Fruit fly (Drosophila melanogaster) whole organism, embryonic: ENCODE measurements around the gene Jhbp12.
A peak's percentile ranks its signal among the peaks of the same experiment; 100 is the strongest.

Experiments used
- Adf1 ChIP-seq: fragments of 200-800 bp; sonication (Bioruptor generic); IDR thresholded peaks from 2 replicates; pipeline ENCODE4 v1.3.6; 2022; ENCODE audit warnings: missing biosample characterization, missing genetic modification characterization
- C15 ChIP-seq: fragments of 200-800 bp; sonication (Bioruptor generic); IDR thresholded peaks from 3 replicates; pipeline ENCODE4 v1.3.6; 2022; ENCODE audit warnings: missing biosample characterization, missing genetic modification characterization
- CG10209 ChIP-seq: fragments of 200-800 bp; sonication (Bioruptor generic); optimal IDR thresholded peaks from 3 replicates; lab custom pipeline; 2017; ENCODE audit warnings: missing biosample characterization, mild to moderate bottlenecking, missing genetic modification characterization, missing genetic modification reagents
- CG13287 ChIP-seq: fragments of 200-800 bp; sonication (Bioruptor generic); IDR thresholded peaks from 2 replicates; pipeline ENCODE4 v1.3.6; 2022; ENCODE audit warnings: missing biosample characterization, missing genetic modification characterization; ENCODE audit not compliant: partially characterized antibody
- CG13296 ChIP-seq: fragments of 200-800 bp; sonication (Bioruptor generic); optimal IDR thresholded peaks from 3 replicates; lab custom pipeline; 2018; ENCODE audit warnings: missing biosample characterization, mild to moderate bottlenecking, missing genetic modification characterization
- CG14965 ChIP-seq: fragments of 200-800 bp; sonication (Bioruptor generic); optimal IDR thresholded peaks from 2 replicates; lab custom pipeline; 2016; ENCODE audit warnings: missing biosample characterization, missing genetic modification characterization, borderline replicate concordance
- CG17912 ChIP-seq: fragments of 200-800 bp; sonication (Bioruptor generic); optimal IDR thresholded peaks from 2 replicates; lab custom pipeline; 2018; ENCODE audit warnings: missing biosample characterization, mild to moderate bottlenecking, missing genetic modification characterization
- CG1792 ChIP-seq: fragments of 200-800 bp; sonication (Bioruptor generic); optimal IDR thresholded peaks from 2 replicates; lab custom pipeline; 2016; ENCODE audit warnings: missing biosample characterization, missing genetic modification characterization
- CG18011 ChIP-seq: fragments of 200-800 bp; sonication (Bioruptor generic); optimal IDR thresholded peaks from 2 replicates; lab custom pipeline; 2017; ENCODE audit warnings: missing biosample characterization, missing genetic modification characterization, mild to moderate bottlenecking, moderate library complexity, missing genotype
- CG18476 ChIP-seq: fragments of 200-800 bp; sonication (Bioruptor generic); optimal IDR thresholded peaks from 2 replicates; lab custom pipeline; 2016; ENCODE audit warnings: missing biosample characterization, mild to moderate bottlenecking, missing genetic modification characterization
- CG18599 ChIP-seq: fragments of 200-800 bp; sonication (Bioruptor generic); optimal IDR thresholded peaks from 3 replicates; lab custom pipeline; 2017; ENCODE audit warnings: missing biosample characterization, missing genetic modification characterization, mild to moderate bottlenecking, moderate library complexity, missing genetic modification reagents
- CG2129 ChIP-seq: fragments of 200-800 bp; sonication (Bioruptor generic); IDR thresholded peaks from 2 replicates; pipeline ENCODE4 v1.3.6; 2022; ENCODE audit warnings: missing biosample characterization, missing genetic modification characterization; ENCODE audit not compliant: partially characterized antibody
- CG2712 ChIP-seq: fragments of 200-800 bp; optimal IDR thresholded peaks from 3 replicates; lab custom pipeline; 2019; ENCODE audit warnings: missing biosample characterization, mild to moderate bottlenecking, missing genetic modification characterization, moderate library complexity
- CG30403 ChIP-seq: fragments of 200-800 bp; sonication (Bioruptor generic); optimal IDR thresholded peaks from 3 replicates; lab custom pipeline; 2016; ENCODE audit warnings: missing biosample characterization, missing genetic modification characterization
- CG32532 ChIP-seq: fragments of 200-800 bp; sonication (Bioruptor generic); IDR thresholded peaks from 2 replicates; pipeline ENCODE4 v1.3.6; 2022; ENCODE audit warnings: missing biosample characterization, missing genetic modification characterization
- CG32767 ChIP-seq: fragments of 200-800 bp; sonication (Bioruptor generic); IDR thresholded peaks from 2 replicates; pipeline ENCODE4 v1.3.6; 2022; ENCODE audit warnings: missing biosample characterization, missing genetic modification characterization
- CG32772 ChIP-seq: fragments of 200-800 bp; sonication (Bioruptor generic); IDR thresholded peaks from 2 replicates; pipeline ENCODE4 v1.3.6; 2022; ENCODE audit warnings: missing biosample characterization, missing genetic modification characterization
- CG3726 ChIP-seq: fragments of 200-800 bp; sonication (Bioruptor generic); IDR thresholded peaks from 3 replicates; pipeline ENCODE4, ENCODE4 v1.3.6; 2022; ENCODE audit warnings: missing biosample characterization, missing genetic modification characterization
- CG42726 ChIP-seq: fragments of 200-800 bp; sonication (Bioruptor generic); IDR thresholded peaks from 2 replicates; pipeline ENCODE4 v1.3.6; 2022; ENCODE audit warnings: missing biosample characterization, missing genetic modification characterization; ENCODE audit not compliant: partially characterized antibody
- CG4328 ChIP-seq: fragments of 200-800 bp; sonication (Bioruptor generic); optimal IDR thresholded peaks from 3 replicates; lab custom pipeline; 2017; ENCODE audit warnings: missing biosample characterization, missing genetic modification reagents, missing genetic modification characterization
- CG4707 ChIP-seq: fragments of 200-800 bp; sonication (Bioruptor generic); optimal IDR thresholded peaks from 2 replicates; lab custom pipeline; 2018; ENCODE audit warnings: missing biosample characterization, mild to moderate bottlenecking, missing genetic modification characterization, moderate library complexity
- CG5953 ChIP-seq: fragments of 200-800 bp; sonication (Bioruptor generic); IDR thresholded peaks from 2 replicates; pipeline ENCODE4 v1.3.6; 2022; ENCODE audit warnings: missing biosample characterization, missing genetic modification characterization
- CG6175 ChIP-seq: fragments of 200-800 bp; sonication (Bioruptor generic); IDR thresholded peaks from 3 replicates; pipeline ENCODE4 v1.3.6; 2022; ENCODE audit warnings: missing biosample characterization, missing genetic modification characterization
- CG7987 ChIP-seq: fragments of 200-800 bp; sonication (Bioruptor generic); optimal IDR thresholded peaks from 2 replicates; lab custom pipeline; 2018; ENCODE audit warnings: missing biosample characterization, mild to moderate bottlenecking, missing genetic modification characterization, moderate library complexity
- Dip3 ChIP-seq: fragments of 200-800 bp; sonication (Bioruptor generic); optimal IDR thresholded peaks from 3 replicates; lab custom pipeline; 2016; ENCODE audit warnings: missing biosample characterization, missing genetic modification characterization
- Doc3 ChIP-seq: fragments of 200-800 bp; sonication (Bioruptor generic); IDR thresholded peaks from 3 replicates; pipeline ENCODE4 v1.3.6; 2022; ENCODE audit warnings: missing biosample characterization, missing genetic modification characterization; ENCODE audit not compliant: partially characterized antibody
- E2f2 ChIP-seq: fragments of 200-800 bp; sonication (Bioruptor generic); IDR thresholded peaks from 2 replicates; pipeline ENCODE4 v1.3.6; 2022; ENCODE audit warnings: missing biosample characterization, missing genetic modification characterization
- Fer2 ChIP-seq: fragments of 200-800 bp; sonication (Bioruptor generic); optimal IDR thresholded peaks from 2 replicates; lab custom pipeline; 2018; ENCODE audit warnings: missing biosample characterization, mild to moderate bottlenecking, missing genetic modification characterization, moderate library complexity
- Hr51 ChIP-seq, 2 experiments: fragments of 200-800 bp; sonication (Bioruptor generic); optimal IDR thresholded peaks; 2 replicates in 1 of 2; 3 replicates in 1 of 2; lab custom pipeline; 2016 to 2018; ENCODE audit warnings: missing biosample characterization in 2 of 2, missing genetic modification characterization in 2 of 2, mild to moderate bottlenecking in 1 of 2, moderate library complexity in 1 of 2
- Lhr ChIP-seq: fragments of 200-800 bp; sonication (Bioruptor generic); optimal IDR thresholded peaks from 3 replicates; lab custom pipeline; 2017; ENCODE audit warnings: mild to moderate bottlenecking, missing biosample characterization, missing genetic modification reagents, missing genetic modification characterization
- Lim3 ChIP-seq: fragments of 200-800 bp; sonication (Bioruptor generic); IDR thresholded peaks from 2 replicates; pipeline ENCODE4 v1.3.6; 2022; ENCODE audit warnings: missing biosample characterization, missing genetic modification characterization
- Med ChIP-seq: fragments of 200-800 bp; sonication (Bioruptor generic); peaks from one replicate; lab custom pipeline; 2016; ENCODE audit warnings: missing biosample characterization, missing genetic modification characterization, mild to moderate bottlenecking, inconsistent platforms, moderate library complexity
- Meics ChIP-seq: fragments of 200-800 bp; sonication (Bioruptor generic); optimal IDR thresholded peaks from 2 replicates; lab custom pipeline; 2017; ENCODE audit warnings: missing biosample characterization, mild to moderate bottlenecking, missing genetic modification characterization
- NC2β ChIP-seq: fragments of 200-800 bp; sonication (Bioruptor generic); optimal IDR thresholded peaks from 2 replicates; lab custom pipeline; 2016; ENCODE audit warnings: missing biosample characterization, missing genetic modification characterization
- Six4 ChIP-seq: fragments of 200-800 bp; sonication (Bioruptor generic); optimal IDR thresholded peaks from 2 replicates; lab custom pipeline; 2016; ENCODE audit warnings: missing biosample characterization, missing genetic modification characterization
- Spps ChIP-seq: fragments of 200-800 bp; sonication (Bioruptor generic); optimal IDR thresholded peaks from 2 replicates; lab custom pipeline; 2018; ENCODE audit warnings: missing biosample characterization, mild to moderate bottlenecking, missing genetic modification characterization
- bowl ChIP-seq: fragments of 200-800 bp; sonication (Bioruptor generic); IDR thresholded peaks from 2 replicates; pipeline ENCODE4 v1.3.6; 2022; ENCODE audit warnings: missing biosample characterization, missing genetic modification characterization
- btn ChIP-seq: fragments of 200-800 bp; sonication (Bioruptor generic); optimal IDR thresholded peaks from 2 replicates; lab custom pipeline; 2016; ENCODE audit warnings: missing biosample characterization, missing genetic modification characterization
- da ChIP-seq: fragments of 200-800 bp; sonication (Bioruptor generic); optimal IDR thresholded peaks from 2 replicates; lab custom pipeline; 2016; ENCODE audit warnings: missing biosample characterization, missing genetic modification characterization
- dysf ChIP-seq: fragments of 200-800 bp; sonication (Bioruptor generic); IDR thresholded peaks from 3 replicates; pipeline ENCODE4 v1.3.6; 2022; ENCODE audit warnings: missing biosample characterization, missing genetic modification characterization
- en ChIP-seq: fragments of 200-800 bp; sonication (Bioruptor generic); optimal IDR thresholded peaks from 2 replicates; lab custom pipeline; 2016; ENCODE audit warnings: missing biosample characterization, missing genetic modification characterization
- eyg ChIP-seq: fragments of 200-800 bp; sonication (Bioruptor generic); optimal IDR thresholded peaks from 3 replicates; lab custom pipeline; 2016; ENCODE audit warnings: missing biosample characterization, missing genetic modification characterization
- fru ChIP-seq: fragments of >200 bp; optimal IDR thresholded peaks from 2 replicates; lab custom pipeline; 2017
- grn ChIP-seq: fragments of 200-800 bp; sonication (Bioruptor generic); optimal IDR thresholded peaks from 3 replicates; lab custom pipeline; 2017; ENCODE audit warnings: missing biosample characterization, missing genetic modification characterization
- nmo ChIP-seq: fragments of 200-800 bp; sonication (Bioruptor generic); optimal IDR thresholded peaks from 2 replicates; lab custom pipeline; 2018; ENCODE audit warnings: missing biosample characterization, mild to moderate bottlenecking, missing genetic modification characterization, moderate library complexity
- p53 ChIP-seq: fragments of 200-800 bp; sonication (Bioruptor generic); optimal IDR thresholded peaks from 2 replicates; lab custom pipeline; 2016; ENCODE audit warnings: missing biosample characterization, missing genetic modification characterization
- pfk ChIP-seq: fragments of 200-800 bp; sonication (Bioruptor generic); optimal IDR thresholded peaks from 2 replicates; lab custom pipeline; 2018; ENCODE audit warnings: missing biosample characterization, mild to moderate bottlenecking, missing genetic modification characterization, moderate library complexity
- ranshi ChIP-seq: fragments of 200-800 bp; sonication (Bioruptor generic); IDR thresholded peaks from 2 replicates; pipeline ENCODE4 v1.3.6; 2022; ENCODE audit warnings: missing biosample characterization, missing genetic modification characterization
- ro ChIP-seq: fragments of 200-800 bp; sonication (Bioruptor generic); IDR thresholded peaks from 2 replicates; pipeline ENCODE4 v1.3.6; 2022; ENCODE audit warnings: missing biosample characterization, missing genetic modification characterization
- schlank ChIP-seq: fragments of 200-800 bp; sonication (Bioruptor generic); optimal IDR thresholded peaks from 2 replicates; lab custom pipeline; 2018; ENCODE audit warnings: missing biosample characterization, mild to moderate bottlenecking, missing genetic modification characterization
- sim ChIP-seq: fragments of 200-800 bp; sonication (Bioruptor generic); IDR thresholded peaks from 2 replicates; pipeline ENCODE4 v1.3.6; 2022; ENCODE audit warnings: missing biosample characterization, missing genetic modification characterization
- tgo ChIP-seq: fragments of 200-800 bp; sonication (Bioruptor generic); IDR thresholded peaks from 3 replicates; pipeline ENCODE4 v1.3.6; 2022; ENCODE audit warnings: missing biosample characterization, missing genetic modification characterization

Gene Jhbp12

dm6 chr3R:24574123-24574522 is 49.5 kb downstream of the Jhbp12 start (continued):
- peak; percentile 52; the same call in 1 of the 2 replicates for TF ChIP-seq CG32532 (GFP tag; lab: Robert Waterston, UW)
- TF ChIP-seq CG18599 = peak; percentile 93
- no peak for TF ChIP-seq ro (GFP tag; lab: Robert Waterston, UW)
- TF ChIP-seq E2f2 (GFP tag; lab: Robert Waterston, UW) = no peak
- no peak for TF ChIP-seq da (GFP tag; lab: Kevin White, UChicago)
- TF ChIP-seq CG3726 (GFP tag; lab: Robert Waterston, UW) = no peak
- peak; percentile 5 for TF ChIP-seq CG4328 (GFP tag; lab: Kevin White, UChicago)
- no peak for TF ChIP-seq eyg (GFP tag; lab: Kevin White, UChicago)
- TF ChIP-seq CG14965 (GFP tag; lab: Kevin White, UChicago) = no peak
- no peak for TF ChIP-seq sim
- TF ChIP-seq btn (GFP tag; lab: Kevin White, UChicago) = no peak
- no peak for TF ChIP-seq pfk (GFP tag; lab: Kevin White, UChicago)
- peak; percentile 55 for TF ChIP-seq CG30403 (GFP tag; lab: Kevin White, UChicago)
- TF ChIP-seq CG10209 (GFP tag; lab: Kevin White, UChicago) = peak; percentile 46
- peak; percentile 84 for TF ChIP-seq Meics (GFP tag; lab: Kevin White, UChicago)
- no peak for TF ChIP-seq NC2β (GFP tag; lab: Kevin White, UChicago)
- TF ChIP-seq Lim3 = no peak
- TF ChIP-seq CG4707 = no peak
- TF ChIP-seq CG42726 (GFP tag; lab: Robert Waterston, UW) = no peak
- TF ChIP-seq en = no peak
- no peak for TF ChIP-seq CG1792 (GFP tag; lab: Kevin White, UChicago)
- TF ChIP-seq ranshi (GFP tag; lab: Robert Waterston, UW) = no peak
- no peak for TF ChIP-seq schlank
- no peak for TF ChIP-seq Spps (tag; lab: Kevin White, UChicago)
- TF ChIP-seq CG32772 (GFP tag; lab: Robert Waterston, UW) = no peak
- peak; percentile 63 for TF ChIP-seq CG2712 (tag; lab: Kevin White, UChicago)
- TF ChIP-seq tgo = peak; percentile 51; the same call in 1 of the 3 replicates
- TF ChIP-seq Dip3 (GFP tag; lab: Kevin White, UChicago) = no peak
- no peak for TF ChIP-seq CG17912 (GFP tag; lab: Kevin White, UChicago)
- no peak for TF ChIP-seq CG18011 (GFP tag; lab: Kevin White, UChicago)
- no peak for TF ChIP-seq CG7987 (GFP tag; lab: Kevin White, UChicago)
- no peak for TF ChIP-seq CG32767 (GFP tag; lab: Robert Waterston, UW)
- TF ChIP-seq Six4 (GFP tag; lab: Kevin White, UChicago) = no peak
- TF ChIP-seq CG6175 = no peak
- no peak for TF ChIP-seq CG2129
- peak; percentile 47 for TF ChIP-seq Fer2 (tag; lab: Kevin White, UChicago)
- no peak for TF ChIP-seq Lhr (GFP tag; lab: Kevin White, UChicago)
- TF ChIP-seq p53 (GFP tag; lab: Kevin White, UChicago) = no peak
- TF ChIP-seq nmo (GFP tag; lab: Kevin White, UChicago) = peak; percentile 40
- no peak for TF ChIP-seq CG13287 (GFP tag; lab: Robert Waterston, UW)
- TF ChIP-seq dysf (GFP tag; lab: Robert Waterston, UW) = peak; percentile 65; the same call in 2 of the 3 replicates
- no peak for TF ChIP-seq CG18476 (GFP tag; lab: Kevin White, UChicago)
- no peak for TF ChIP-seq grn (GFP tag; lab: Kevin White, UChicago)
- TF ChIP-seq CG5953 (GFP tag; lab: Robert Waterston, UW) = no peak
- TF ChIP-seq Hr51 (GFP tag; optimal IDR thresholded peaks at IDR 0.05; lab: Kevin White, UChicago) = peak in 1 of 2 experiments; percentile 72
- TF ChIP-seq bowl (GFP tag; lab: Robert Waterston, UW) = no peak
- no peak for TF ChIP-seq Doc3 (GFP tag; lab: Robert Waterston, UW)
- no peak for TF ChIP-seq Adf1 (GFP tag; lab: Robert Waterston, UW)
- peak; percentile 81 for TF ChIP-seq CG13296 (GFP tag; lab: Kevin White, UChicago)
- TF ChIP-seq C15 (GFP tag; lab: Robert Waterston, UW) = no peak
- TF ChIP-seq fru (lab: Kevin White, UChicago) = no peak
- TF ChIP-seq Med = no peak
